Worm (Caenorhabditis elegans) whole organism, L1 larva: ENCODE data around the gene R74.2.

ENCODE experiments used
- fkh-10 ChIP-seq: sonication (generic microtip); optimal IDR thresholded peaks from 2 replicates; lab custom pipeline; 2017; ENCODE audit warnings: missing biosample characterization, missing genetic modification reagents, missing genetic modification characterization
- jun-1 ChIP-seq: fragments of 150-350 bp; optimal IDR thresholded peaks from 2 replicates; lab custom pipeline; 2014; ENCODE audit warnings: missing biosample characterization, missing genetic modification reagents, missing genetic modification characterization
- lin-15B ChIP-seq: fragments of 150-350 bp; sonication (generic microtip); optimal IDR thresholded peaks from 3 replicates; lab custom pipeline; 2014; ENCODE audit warnings: missing biosample characterization, missing genetic modification characterization
- nhr-84 ChIP-seq: sonication (generic microtip); optimal IDR thresholded peaks from 2 replicates; lab custom pipeline; 2017; ENCODE audit warnings: missing biosample characterization, missing genetic modification characterization
- snpc-4 ChIP-seq: fragments of 150-350 bp; optimal IDR thresholded peaks from 2 replicates; lab custom pipeline; 2014; ENCODE audit warnings: missing biosample characterization, missing genetic modification characterization
- zag-1 ChIP-seq: fragments of 150-350 bp; optimal IDR thresholded peaks from 2 replicates; lab custom pipeline; 2014; ENCODE audit warnings: missing biosample characterization, missing genetic modification characterization

ce11 chrIII:4157298-4157697, 30.7 kb upstream of the R74.2 start, which contains the start of gene C16C10.9:
- TF ChIP-seq nhr-84 (tag; lab: Kevin White, UChicago) (no peak), jun-1 (tag; lab: Kevin White, UChicago) (no peak), fkh-10 (GFP tag; lab: Kevin White, UChicago) (no peak), lin-15B (no peak), zag-1 (tag; lab: Kevin White, UChicago) (no peak), snpc-4 (tag; lab: Kevin White, UChicago) (no peak)
